Fruit fly (Drosophila melanogaster) whole organism, wandering third instar larva: ENCODE measurements around the gene Vps29.

ENCODE experiments used
- Abd-B ChIP-seq: fragments of >200 bp; optimal IDR thresholded peaks from 2 replicates; lab custom pipeline; 2017; ENCODE audit warnings: missing biosample characterization, missing genetic modification characterization
- CG9705 ChIP-seq: fragments of 200-800 bp; sonication (Bioruptor generic); optimal IDR thresholded peaks from 2 replicates; lab custom pipeline; 2018; ENCODE audit warnings: missing biosample characterization, mild to moderate bottlenecking, missing genetic modification characterization
- CrebA ChIP-seq: fragments of 200-800 bp; sonication (Bioruptor generic); optimal IDR thresholded peaks from 2 replicates; lab custom pipeline; 2016; ENCODE audit warnings: missing biosample characterization, mild to moderate bottlenecking, missing genetic modification characterization, borderline replicate concordance
- Dfd ChIP-seq: fragments of >200 bp; optimal IDR thresholded peaks from 2 replicates; lab custom pipeline; 2017; ENCODE audit warnings: missing biosample characterization, missing genetic modification characterization
- GATAd ChIP-seq: sonication (Bioruptor generic); optimal IDR thresholded peaks from 2 replicates; lab custom pipeline; 2016; ENCODE audit warnings: missing biosample characterization, missing genetic modification characterization
- HLH106 ChIP-seq: fragments of 200-800 bp; optimal IDR thresholded peaks from 3 replicates; lab custom pipeline; 2019; ENCODE audit warnings: missing biosample characterization, mild to moderate bottlenecking, missing genetic modification characterization, moderate library complexity
- Hnf4 ChIP-seq: fragments of 200-800 bp; sonication (Bioruptor generic); optimal IDR thresholded peaks from 2 replicates; lab custom pipeline; 2016; ENCODE audit warnings: missing biosample characterization, mild to moderate bottlenecking, missing genetic modification characterization
- Hr78 ChIP-seq: fragments of >200 bp; optimal IDR thresholded peaks from 2 replicates; lab custom pipeline; 2017; ENCODE audit warnings: missing biosample characterization, missing genetic modification characterization
- Hr83 ChIP-seq: fragments of 200-300 bp; sonication (Bioruptor generic); optimal IDR thresholded peaks from 2 replicates; lab custom pipeline; 2016; ENCODE audit warnings: missing biosample characterization, mild to moderate bottlenecking, missing genetic modification characterization, moderate library complexity; ENCODE audit not compliant: poor library complexity, severe bottlenecking
- Myc ChIP-seq: fragments of >200 bp; optimal IDR thresholded peaks from 2 replicates; lab custom pipeline; 2017
- N ChIP-seq: fragments of >200 bp; optimal IDR thresholded peaks from 2 replicates; lab custom pipeline; 2018; ENCODE audit warnings: missing biosample characterization, missing external identifiers, missing genetic modification characterization
- OdsH ChIP-seq: fragments of 200-800 bp; sonication (Bioruptor generic); optimal IDR thresholded peaks from 2 replicates; lab custom pipeline; 2016; ENCODE audit warnings: missing biosample characterization, mild to moderate bottlenecking, missing genetic modification characterization
- Rel ChIP-seq, 2 experiments: fragments of 200-800 bp; sonication (Bioruptor generic) in 1 of 2; optimal IDR thresholded peaks; 2 replicates in 1 of 2; 3 replicates in 1 of 2; lab custom pipeline; 2016 to 2019; ENCODE audit warnings: mild to moderate bottlenecking in 2 of 2, missing biosample characterization in 2 of 2, missing genetic modification characterization in 2 of 2, moderate library complexity in 1 of 2
- Sp1 ChIP-seq: fragments of 200-800 bp; sonication (Bioruptor generic); optimal IDR thresholded peaks from 3 replicates; lab custom pipeline; 2019; ENCODE audit warnings: missing biosample characterization, mild to moderate bottlenecking, missing genetic modification characterization, moderate library complexity
- Vsx2 ChIP-seq: fragments of 200-300, 225-300 bp; sonication (Bioruptor generic); optimal IDR thresholded peaks from 2 replicates; lab custom pipeline; 2018; ENCODE audit warnings: missing biosample characterization, missing genetic modification characterization; ENCODE audit not compliant: partially characterized antibody
- br ChIP-seq: fragments of 200-800 bp; sonication (Bioruptor generic); optimal IDR thresholded peaks from 2 replicates; lab custom pipeline; 2016; ENCODE audit warnings: missing biosample characterization, missing genetic modification characterization
- brk ChIP-seq: fragments of 200-800 bp; sonication (Bioruptor generic); optimal IDR thresholded peaks from 2 replicates; lab custom pipeline; 2016; ENCODE audit warnings: missing biosample characterization, mild to moderate bottlenecking, missing genetic modification characterization
- dl ChIP-seq, 2 experiments: fragments of 175-275, 200-275 bp in 1 of 2; fragments of 200-275 bp in 1 of 2; sonication (Bioruptor generic); optimal IDR thresholded peaks; lab custom pipeline; 2018; ENCODE audit warnings: mild to moderate bottlenecking in 2 of 2, missing biosample characterization in 2 of 2, missing genetic modification characterization in 2 of 2, moderate library complexity in 2 of 2; ENCODE audit not compliant: partially characterized antibody in 2 of 2, insufficient read depth in 1 of 2
- dmrt93B ChIP-seq: fragments of 200-800 bp; sonication (Bioruptor generic); optimal IDR thresholded peaks from 2 replicates; lab custom pipeline; 2018; ENCODE audit warnings: missing biosample characterization, mild to moderate bottlenecking, missing genetic modification characterization
- dsf ChIP-seq: sonication (Bioruptor generic); optimal IDR thresholded peaks from 2 replicates; lab custom pipeline; 2016; ENCODE audit warnings: missing biosample characterization, missing genetic modification characterization, borderline replicate concordance
- ey ChIP-seq: fragments of 200-800 bp; sonication (Bioruptor generic); optimal IDR thresholded peaks from 2 replicates; lab custom pipeline; 2016; ENCODE audit warnings: missing biosample characterization, missing genetic modification characterization
- foxo ChIP-seq, 2 experiments: fragments of 200-800 bp; sonication (Bioruptor generic); optimal IDR thresholded peaks; 2 replicates in 1 of 2; 3 replicates in 1 of 2; lab custom pipeline; 2016 to 2017; ENCODE audit warnings: missing biosample characterization in 2 of 2, missing genetic modification characterization in 2 of 2
- fru ChIP-seq: fragments of 200-800 bp; sonication (Bioruptor generic); optimal IDR thresholded peaks from 3 replicates; lab custom pipeline; 2016; ENCODE audit warnings: missing biosample characterization, mild to moderate bottlenecking, missing genetic modification characterization
- h ChIP-seq: fragments of 200-800 bp; sonication (Bioruptor generic); optimal IDR thresholded peaks from 3 replicates; lab custom pipeline; 2016; ENCODE audit warnings: missing biosample characterization, mild to moderate bottlenecking, missing genetic modification characterization
- jim ChIP-seq: fragments of 175-275, 200-325 bp; sonication (Bioruptor generic); optimal IDR thresholded peaks from 2 replicates; lab custom pipeline; 2016; ENCODE audit warnings: missing biosample characterization, mild to moderate bottlenecking, missing genetic modification characterization
- lola ChIP-seq: fragments of >200 bp; optimal IDR thresholded peaks from 2 replicates; lab custom pipeline; 2017; ENCODE audit warnings: missing biosample characterization, missing genetic modification characterization
- psq ChIP-seq: fragments of 200-800 bp; sonication (Bioruptor generic); optimal IDR thresholded peaks from 3 replicates; lab custom pipeline; 2017; ENCODE audit warnings: missing biosample characterization, mild to moderate bottlenecking, missing genetic modification characterization, moderate library complexity
- rgr ChIP-seq: fragments of 200-800 bp; sonication (Bioruptor generic); optimal IDR thresholded peaks from 3 replicates; lab custom pipeline; 2016; ENCODE audit warnings: missing biosample characterization, mild to moderate bottlenecking, missing genetic modification characterization
- sage ChIP-seq: fragments of 200-800 bp; sonication (Bioruptor generic); optimal IDR thresholded peaks from 2 replicates; lab custom pipeline; 2016; ENCODE audit warnings: missing biosample characterization, mild to moderate bottlenecking, missing genetic modification characterization
- sv ChIP-seq: fragments of 200-800 bp; sonication (Bioruptor generic); optimal IDR thresholded peaks from 3 replicates; lab custom pipeline; 2016; ENCODE audit warnings: missing biosample characterization, missing genetic modification characterization
- usp ChIP-seq: fragments of >200 bp; optimal IDR thresholded peaks from 2 replicates; lab custom pipeline; 2017; ENCODE audit warnings: missing biosample characterization, missing genetic modification characterization
- woc ChIP-seq: sonication (Bioruptor generic); optimal IDR thresholded peaks from 2 replicates; lab custom pipeline; 2016; ENCODE audit warnings: missing biosample characterization, mild to moderate bottlenecking, missing genetic modification characterization

The Vps29 gene

dm6 chr2L:1125437-1125836, 25.1 kb upstream of the Vps29 start:
- TF ChIP-seq HLH106 (tag; lab: Kevin White, UChicago), result no peak
- TF ChIP-seq OdsH (GFP tag; lab: Kevin White, UChicago), result no peak
- no peak for TF ChIP-seq Rel (GFP tag; optimal IDR thresholded peaks at IDR 0.05; lab: Kevin White, UChicago)
- peak; percentile 24 for TF ChIP-seq Rel (tag; optimal IDR thresholded peaks at IDR 0.05; lab: Kevin White, UChicago)
- TF ChIP-seq sv (GFP tag; lab: Kevin White, UChicago), result no peak

DNA sequence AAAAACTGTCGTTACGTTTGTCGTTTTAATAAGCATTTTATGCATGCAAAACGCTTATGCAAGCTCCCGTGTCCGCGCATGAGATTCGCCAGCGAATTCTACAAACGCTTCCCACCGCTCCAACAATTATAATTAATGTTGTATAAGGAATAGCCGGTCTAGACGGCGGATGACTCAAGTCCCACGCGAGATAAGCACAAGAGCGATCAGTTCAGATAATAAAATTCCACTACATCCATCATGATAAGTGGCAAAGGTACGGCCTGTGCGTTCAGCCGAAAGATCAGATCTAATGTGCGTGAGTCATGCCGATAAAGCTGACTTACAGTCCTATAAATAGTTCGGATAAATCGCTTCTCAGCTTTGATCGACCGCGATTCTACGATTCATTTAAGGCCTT, 24.0 kb upstream of the Vps29 start:
- TF ChIP-seq Hr78 (GFP tag; lab: Kevin White, UChicago) (no peak), jim (no peak), rgr (no peak), Abd-B (GFP tag; lab: Kevin White, UChicago) (no peak), sv (GFP tag; lab: Kevin White, UChicago) (no peak), fru (GFP tag; lab: Kevin White, UChicago) (no peak), dl (GFP tag; optimal IDR thresholded peaks at IDR 0.05; lab: Kevin White, UChicago; ENCODE audit: insufficient read depth in 1 of 2, partially characterized antibody in 2 of 2) (no peak), psq (no peak), N (GFP tag; lab: Kevin White, UChicago) (no peak), foxo (GFP tag; optimal IDR thresholded peaks at IDR 0.05; lab: Kevin White, UChicago) (no peak), brk (GFP tag; lab: Kevin White, UChicago) (no peak), CrebA (GFP tag; lab: Kevin White, UChicago) (no peak), Rel (GFP tag; optimal IDR thresholded peaks at IDR 0.05; lab: Kevin White, UChicago) (no peak), Rel (tag; optimal IDR thresholded peaks at IDR 0.05; lab: Kevin White, UChicago) (no peak), dmrt93B (GFP tag; lab: Kevin White, UChicago) (no peak), HLH106 (tag; lab: Kevin White, UChicago) (no peak), br (GFP tag; lab: Kevin White, UChicago) (no peak), lola (GFP tag; lab: Kevin White, UChicago) (no peak), Dfd (GFP tag; lab: Kevin White, UChicago) (no peak), Sp1 (GFP tag; lab: Kevin White, UChicago) (no peak)

DNA sequence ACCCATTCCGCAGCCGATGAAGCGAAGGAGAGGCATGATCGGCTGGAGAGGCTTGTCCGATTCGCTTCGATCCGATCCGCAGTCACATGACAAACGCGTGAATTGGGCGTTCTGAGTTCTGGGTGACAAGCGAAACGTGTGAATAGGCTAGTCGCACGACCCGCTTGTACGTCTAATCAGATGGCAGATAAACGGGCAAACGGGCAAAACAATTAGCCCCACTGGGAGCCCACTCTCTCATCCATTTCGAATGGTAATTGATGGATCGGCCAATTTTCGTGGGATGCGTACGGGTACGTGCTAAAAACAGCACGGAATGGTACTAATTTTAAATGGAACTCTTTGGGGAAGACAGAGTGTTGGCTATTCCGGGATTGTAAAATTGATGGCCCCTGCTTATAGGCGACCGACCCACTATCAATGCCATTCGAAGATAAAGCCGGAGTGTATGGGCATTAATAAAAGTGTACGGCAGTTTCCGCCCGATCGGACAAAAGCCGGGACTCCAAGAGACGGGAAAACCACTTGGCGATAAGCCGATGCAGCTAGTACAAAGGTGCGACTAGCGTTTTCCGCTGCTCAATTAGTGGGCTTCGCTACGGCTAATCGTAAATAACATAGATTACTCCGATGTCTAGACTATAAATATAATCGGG, 23.0 kb upstream of the Vps29 start:
- TF ChIP-seq psq, result no peak
- TF ChIP-seq woc (GFP tag; lab: Kevin White, UChicago), result no peak
- no peak for TF ChIP-seq Abd-B (GFP tag; lab: Kevin White, UChicago)
- no peak for TF ChIP-seq dl (GFP tag; optimal IDR thresholded peaks at IDR 0.05; lab: Kevin White, UChicago; ENCODE audit: insufficient read depth in 1 of 2, partially characterized antibody in 2 of 2)
- no peak for TF ChIP-seq Hr78 (GFP tag; lab: Kevin White, UChicago)
- TF ChIP-seq HLH106 (tag; lab: Kevin White, UChicago), result no peak
- TF ChIP-seq Rel (GFP tag; optimal IDR thresholded peaks at IDR 0.05; lab: Kevin White, UChicago), result no peak
- TF ChIP-seq Rel (tag; optimal IDR thresholded peaks at IDR 0.05; lab: Kevin White, UChicago), result peak; percentile 3
- no peak for TF ChIP-seq Hnf4 (GFP tag; lab: Kevin White, UChicago)
- peak; percentile 18 for TF ChIP-seq Vsx2 (GFP tag; lab: Kevin White, UChicago)
- no peak for TF ChIP-seq sage (GFP tag; lab: Kevin White, UChicago)
- TF ChIP-seq GATAd (GFP tag; lab: Kevin White, UChicago), result no peak
- no peak for TF ChIP-seq brk (GFP tag; lab: Kevin White, UChicago)
- no peak for TF ChIP-seq N (GFP tag; lab: Kevin White, UChicago)
- no peak for TF ChIP-seq fru (GFP tag; lab: Kevin White, UChicago)
- TF ChIP-seq h, result peak; percentile 74
- no peak for TF ChIP-seq CG9705 (GFP tag; lab: Kevin White, UChicago)

dm6 chr2L:1128344-1128931, 22.1 kb upstream of the Vps29 start:
- TF ChIP-seq Hnf4 (GFP tag; lab: Kevin White, UChicago), result no peak
- TF ChIP-seq sv (GFP tag; lab: Kevin White, UChicago), result no peak
- TF ChIP-seq dsf (GFP tag; lab: Kevin White, UChicago), result no peak
- no peak for TF ChIP-seq CG9705 (GFP tag; lab: Kevin White, UChicago)
- TF ChIP-seq GATAd (GFP tag; lab: Kevin White, UChicago), result no peak
- TF ChIP-seq brk (GFP tag; lab: Kevin White, UChicago), result no peak
- no peak for TF ChIP-seq Dfd (GFP tag; lab: Kevin White, UChicago)
- TF ChIP-seq psq, result no peak
- no peak for TF ChIP-seq usp (GFP tag; lab: Kevin White, UChicago)
- TF ChIP-seq rgr, result no peak
- TF ChIP-seq woc (GFP tag; lab: Kevin White, UChicago), result no peak
- TF ChIP-seq Hr78 (GFP tag; lab: Kevin White, UChicago), result no peak
- TF ChIP-seq Hr83, result no peak
- no peak for TF ChIP-seq ey (GFP tag; lab: Kevin White, UChicago)
- no peak for TF ChIP-seq fru (GFP tag; lab: Kevin White, UChicago)
- TF ChIP-seq Myc (lab: Kevin White, UChicago), result no peak
- no peak for TF ChIP-seq jim
- no peak for TF ChIP-seq Rel (GFP tag; optimal IDR thresholded peaks at IDR 0.05; lab: Kevin White, UChicago)
- TF ChIP-seq Rel (tag; optimal IDR thresholded peaks at IDR 0.05; lab: Kevin White, UChicago), result no peak
- TF ChIP-seq HLH106 (tag; lab: Kevin White, UChicago), result no peak
- TF ChIP-seq, all 38 proteins: peak for 0
